Worm (Caenorhabditis elegans) whole organism, early embryonic: ENCODE data around the gene best-2.

Source experiments
- B0310.2 ChIP-seq: sonication (generic microtip); optimal IDR thresholded peaks from 2 replicates; lab custom pipeline; 2016; ENCODE audit warnings: mild to moderate bottlenecking, missing genetic modification characterization, missing compliant biosample characterization
- ama-1 ChIP-seq: fragments of 150-350 bp; optimal IDR thresholded peaks from 2 replicates; lab custom pipeline; 2014
- sea-1 ChIP-seq: fragments of 200-800 bp; sonication (Bioruptor generic); conservative IDR thresholded peaks from 2 replicates; pipeline ENCODE4 v1.3.6; 2022; ENCODE audit warnings: missing genetic modification characterization, missing compliant biosample characterization

ce11 chrIV:13086705-13087104 is 26.2 kb downstream of the best-2 start, which contains the start of gene spin-2:
- TF ChIP-seq sea-1 (no peak), ama-1 (lab: Kevin White, UChicago) (no peak), B0310.2 (no peak)
